Fruit fly (Drosophila melanogaster): ENCODE data around the gene ham.

Gene ham

DNA sequence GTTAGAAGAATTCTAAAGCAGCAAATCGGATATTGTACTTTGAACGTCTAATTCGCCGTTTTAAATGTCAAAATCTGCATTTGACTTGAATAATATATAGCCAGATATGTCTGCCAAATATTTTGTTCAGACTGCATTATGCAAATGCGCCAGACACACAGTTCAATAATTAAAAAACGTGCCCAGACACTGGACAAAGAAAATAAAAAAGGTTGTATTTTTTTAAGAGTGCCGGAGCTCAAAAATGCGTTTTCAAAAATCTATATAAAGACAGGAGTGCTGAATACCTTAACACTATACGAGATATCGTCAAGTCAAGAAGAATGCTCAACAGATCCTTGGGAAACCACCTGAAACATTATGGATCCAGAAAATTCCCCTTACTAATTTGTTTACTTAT lies 19.6 kb upstream of the ham start, which contains the start of the genes CG17325 and CG42305:
Gene CG17325, plus strand, starts transcription at position 301 of the 400 bp plus-strand sequence.
Gene CG42305, plus strand, starts transcription at position 301 of the 400 bp plus-strand sequence.
- no peak for TF ChIP-seq Hr96 (GFP tag; optimal IDR thresholded peaks at IDR 0.05)
- TF ChIP-seq Crg-1 (GFP tag; optimal IDR thresholded peaks at IDR 0.05) = no peak
- TF ChIP-seq CG14711 (tag; optimal IDR thresholded peaks at IDR 0.05) = no peak
- TF ChIP-seq toe (GFP tag; optimal IDR thresholded peaks at IDR 0.05) = no peak
- no peak for TF ChIP-seq CG7101 (tag; optimal IDR thresholded peaks at IDR 0.05)
- TF ChIP-seq tj (GFP tag; optimal IDR thresholded peaks at IDR 0.05) = no peak
- no peak for TF ChIP-seq ovo (GFP tag; optimal IDR thresholded peaks at IDR 0.05)
- no peak for TF ChIP-seq Mnt (GFP tag; optimal IDR thresholded peaks at IDR 0.05)
- no peak for TF ChIP-seq CG5204 (GFP tag; optimal IDR thresholded peaks at IDR 0.05)

dm6 chr2L:18810960-18811642 lies 18.4 kb upstream of the ham start, which contains the start of the genes CG10570 and CG42502:
Gene CG10570 (minus strand): TSS chr2L:18811252.
Gene CG42502 (minus strand): TSS chr2L:18811252.
- TF ChIP-seq ovo (GFP tag; optimal IDR thresholded peaks at IDR 0.05) = no peak
- no peak for TF ChIP-seq toe (GFP tag; optimal IDR thresholded peaks at IDR 0.05)
- TF ChIP-seq CG11617 (GFP tag; optimal IDR thresholded peaks at IDR 0.05) = no peak
- TF ChIP-seq cic (GFP tag; optimal IDR thresholded peaks at IDR 0.05) = no peak
- no peak for TF ChIP-seq CG33017 (tag; optimal IDR thresholded peaks at IDR 0.05)
- TF ChIP-seq kay (GFP tag; ENCODE audit: borderline replicate concordance) = no peak

dm6 chr2L:18809486-18809885 lies 16.8 kb upstream of the ham start:
- TF ChIP-seq cnc (optimal IDR thresholded peaks at IDR 0.05) (no peak), CG12768 (GFP tag; optimal IDR thresholded peaks at IDR 0.05) (no peak), toe (GFP tag; optimal IDR thresholded peaks at IDR 0.05) (no peak), Hr96 (GFP tag; optimal IDR thresholded peaks at IDR 0.05) (no peak), bab1 (GFP tag; optimal IDR thresholded peaks at IDR 0.05) (no peak), Mnt (GFP tag; optimal IDR thresholded peaks at IDR 0.05) (no peak), CG33017 (tag; optimal IDR thresholded peaks at IDR 0.05) (no peak), ovo (GFP tag; optimal IDR thresholded peaks at IDR 0.05) (no peak), CG5204 (GFP tag; optimal IDR thresholded peaks at IDR 0.05) (no peak), CG11617 (GFP tag; optimal IDR thresholded peaks at IDR 0.05) (no peak), CG1620 (GFP tag; optimal IDR thresholded peaks at IDR 0.05) (no peak), CG7101 (tag; optimal IDR thresholded peaks at IDR 0.05) (no peak), CG7045 (GFP tag; optimal IDR thresholded peaks at IDR 0.05) (no peak), pad (GFP tag; optimal IDR thresholded peaks at IDR 0.05) (no peak), kay (GFP tag; ENCODE audit: borderline replicate concordance) (no peak)

DNA sequence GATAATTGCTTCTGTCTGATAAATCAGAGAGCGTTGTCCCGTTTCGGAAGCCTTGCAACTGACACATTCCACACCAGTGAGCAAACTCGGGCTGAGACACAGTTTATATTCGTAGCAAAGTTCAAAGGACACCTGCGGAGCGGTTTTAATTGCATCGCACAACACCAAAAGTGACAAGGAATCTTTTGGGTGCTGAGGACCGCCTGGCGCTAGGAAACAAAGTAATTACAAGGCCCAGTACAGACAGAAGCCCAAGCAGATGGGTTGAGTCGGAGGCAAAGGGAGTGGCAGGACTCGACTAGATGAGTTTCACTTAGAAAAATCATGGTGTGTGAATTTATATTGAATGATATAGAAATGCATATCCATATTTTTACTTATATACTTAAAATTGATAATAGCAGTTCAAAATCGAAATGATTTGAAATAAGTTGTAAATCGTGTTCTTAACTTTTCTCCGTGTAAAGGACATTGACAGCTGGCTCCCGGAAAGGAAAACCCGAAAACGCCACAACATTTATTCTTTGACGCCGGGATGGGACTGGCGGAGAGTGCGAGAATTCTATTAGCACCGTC lies 16.1 kb upstream of the ham start:
- TF ChIP-seq ovo (GFP tag; optimal IDR thresholded peaks at IDR 0.05) (no peak), CG33017 (tag; optimal IDR thresholded peaks at IDR 0.05) (no peak), CG1620 (GFP tag; optimal IDR thresholded peaks at IDR 0.05) (no peak), pad (GFP tag; optimal IDR thresholded peaks at IDR 0.05) (no peak), CG14711 (tag; optimal IDR thresholded peaks at IDR 0.05) (no peak), Hr96 (GFP tag; optimal IDR thresholded peaks at IDR 0.05) (no peak), Mnt (GFP tag; optimal IDR thresholded peaks at IDR 0.05) (no peak), tj (GFP tag; optimal IDR thresholded peaks at IDR 0.05) (no peak)

dm6 chr2L:18805637-18806403 lies 13.1 kb upstream of the ham start:
- no peak for TF ChIP-seq kay (GFP tag; ENCODE audit: borderline replicate concordance)
- TF ChIP-seq tj (GFP tag; optimal IDR thresholded peaks at IDR 0.05) = no peak
- TF ChIP-seq CG11617 (GFP tag; optimal IDR thresholded peaks at IDR 0.05) = no peak
- TF ChIP-seq pad (GFP tag; optimal IDR thresholded peaks at IDR 0.05) = no peak
- no peak for TF ChIP-seq CG7045 (GFP tag; optimal IDR thresholded peaks at IDR 0.05)
- no peak for TF ChIP-seq ovo (GFP tag; optimal IDR thresholded peaks at IDR 0.05)
- no peak for TF ChIP-seq CG5204 (GFP tag; optimal IDR thresholded peaks at IDR 0.05)
- TF ChIP-seq CG33017 (tag; optimal IDR thresholded peaks at IDR 0.05) = no peak
- no peak for TF ChIP-seq cic (GFP tag; optimal IDR thresholded peaks at IDR 0.05)
- TF ChIP-seq CG14711 (tag; optimal IDR thresholded peaks at IDR 0.05) = no peak
- no peak for TF ChIP-seq Clk (GFP tag; optimal IDR thresholded peaks at IDR 0.05)
- TF ChIP-seq toe (GFP tag; optimal IDR thresholded peaks at IDR 0.05) = no peak
- TF ChIP-seq Mnt (GFP tag; optimal IDR thresholded peaks at IDR 0.05) = no peak
- TF ChIP-seq Crg-1 (GFP tag; optimal IDR thresholded peaks at IDR 0.05) = no peak
- TF ChIP-seq CG12768 (GFP tag; optimal IDR thresholded peaks at IDR 0.05) = no peak

dm6 chr2L:18805247-18805636 lies 12.5 kb upstream of the ham start, which contains the start of gene CG43814:
Gene CG43814 (minus strand): TSS chr2L:18805347.
- TF ChIP-seq bab1 (GFP tag; optimal IDR thresholded peaks at IDR 0.05) (no peak), Clk (GFP tag; optimal IDR thresholded peaks at IDR 0.05) (no peak), CG7045 (GFP tag; optimal IDR thresholded peaks at IDR 0.05) (no peak), CG1620 (GFP tag; optimal IDR thresholded peaks at IDR 0.05) (no peak), tj (GFP tag; optimal IDR thresholded peaks at IDR 0.05) (no peak), pad (GFP tag; optimal IDR thresholded peaks at IDR 0.05) (no peak), ovo (GFP tag; optimal IDR thresholded peaks at IDR 0.05) (no peak), CG14711 (tag; optimal IDR thresholded peaks at IDR 0.05) (no peak), CG33017 (tag; optimal IDR thresholded peaks at IDR 0.05) (no peak), Crg-1 (GFP tag; optimal IDR thresholded peaks at IDR 0.05) (no peak), CG7101 (tag; optimal IDR thresholded peaks at IDR 0.05) (no peak), CG5204 (GFP tag; optimal IDR thresholded peaks at IDR 0.05) (no peak), CG11617 (GFP tag; optimal IDR thresholded peaks at IDR 0.05) (no peak), CG12768 (GFP tag; optimal IDR thresholded peaks at IDR 0.05) (no peak), Hr96 (GFP tag; optimal IDR thresholded peaks at IDR 0.05) (no peak), cic (GFP tag; optimal IDR thresholded peaks at IDR 0.05) (no peak), Mnt (GFP tag; optimal IDR thresholded peaks at IDR 0.05) (no peak), kay (GFP tag; ENCODE audit: borderline replicate concordance) (no peak), cnc (optimal IDR thresholded peaks at IDR 0.05) (no peak), toe (GFP tag; optimal IDR thresholded peaks at IDR 0.05) (no peak)
